Fruit fly (Drosophila melanogaster): ENCODE results near the gene Cht7.
A peak's percentile ranks its signal among the peaks of the same experiment; 100 is the strongest.

The Cht7 gene

dm6 chr3L:3058970-3059883 is 47.5 kb downstream of the Cht7 start (continued):
- TF ChIP-seq caup (GFP tag; optimal IDR thresholded peaks at IDR 0.05; ENCODE audit: severe bottlenecking) = no peak
- TF ChIP-seq CG9437 (GFP tag; optimal IDR thresholded peaks at IDR 0.05) = peak; percentile 21
- peak; percentile 63 for TF ChIP-seq CG10979 (tag; optimal IDR thresholded peaks at IDR 0.05)
- TF ChIP-seq Spps (tag; optimal IDR thresholded peaks at IDR 0.05) = peak; percentile 22
- no peak for TF ChIP-seq Vsx1 (GFP tag; optimal IDR thresholded peaks at IDR 0.05)
- peak; percentile 19 for TF ChIP-seq CG2875 (GFP tag; optimal IDR thresholded peaks at IDR 0.05)
- TF ChIP-seq CG17359 (tag; optimal IDR thresholded peaks at IDR 0.05) = peak; percentile 6
- TF ChIP-seq rib (GFP tag; IDR thresholded peaks at IDR 0.05) = 0 out of 2 replicates have a peak, but pooled peaks have one; percentile 31
- TF ChIP-seq sd (tag; optimal IDR thresholded peaks at IDR 0.05) = peak; percentile 98
- TF ChIP-seq Jarid2 (GFP tag; optimal IDR thresholded peaks at IDR 0.05) = no peak
- TF ChIP-seq CG32532 (GFP tag; IDR thresholded peaks at IDR 0.05) = no peak
- TF ChIP-seq gcm (GFP tag; optimal IDR thresholded peaks at IDR 0.05) = peak; percentile 81
- no peak for TF ChIP-seq slou (GFP tag; optimal IDR thresholded peaks at IDR 0.05)
- no peak for TF ChIP-seq unc-4 (GFP tag; IDR thresholded peaks at IDR 0.05; ENCODE audit: partially characterized antibody)
- peak; percentile 36 for TF ChIP-seq CG12391 (tag; optimal IDR thresholded peaks at IDR 0.05)
- TF ChIP-seq NC2β (GFP tag; optimal IDR thresholded peaks at IDR 0.05) = peak; percentile 8
- TF ChIP-seq Asciz (GFP tag; optimal IDR thresholded peaks at IDR 0.05) = peak; percentile 25
- no peak for TF ChIP-seq CG30020 (tag; optimal IDR thresholded peaks at IDR 0.05)
- no peak for TF ChIP-seq ken (GFP tag; IDR thresholded peaks at IDR 0.05)
- peak; percentile 16 for TF ChIP-seq CG4424 (GFP tag; optimal IDR thresholded peaks at IDR 0.05)
- peak; percentile 53 for TF ChIP-seq phol (tag; optimal IDR thresholded peaks at IDR 0.05)
- TF ChIP-seq CG1529 (GFP tag; optimal IDR thresholded peaks at IDR 0.05) = peak; percentile 46
- TF ChIP-seq CG14710 (tag; optimal IDR thresholded peaks at IDR 0.05) = peak; percentile 30
- TF ChIP-seq CG15696 (tag; optimal IDR thresholded peaks at IDR 0.05) = peak; percentile 47
- peak; percentile 36 for TF ChIP-seq kah (GFP tag; optimal IDR thresholded peaks at IDR 0.05)
- peak; percentile 62 for TF ChIP-seq CG2712 (tag; optimal IDR thresholded peaks at IDR 0.05)
- peak; percentile 22 for TF ChIP-seq CG12659 (GFP tag; optimal IDR thresholded peaks at IDR 0.05)
- TF ChIP-seq Eip74EF (GFP tag; optimal IDR thresholded peaks at IDR 0.05) = no peak
- TF ChIP-seq dmrt99B (tag; optimal IDR thresholded peaks at IDR 0.05) = peak; percentile 50
- TF ChIP-seq Antp (GFP tag; optimal IDR thresholded peaks at IDR 0.05) = no peak
- no peak for TF ChIP-seq Atf3 (GFP tag; optimal IDR thresholded peaks at IDR 0.05)
- TF ChIP-seq Hr51 (GFP tag; optimal IDR thresholded peaks at IDR 0.05) = peak in 1 of 2 experiments; percentile 28
- peak; percentile 35; the same call in 1 of the 3 replicates for TF ChIP-seq dysf (GFP tag; IDR thresholded peaks at IDR 0.05)
- TF ChIP-seq CTCF (GFP tag; optimal IDR thresholded peaks at IDR 0.05) = no peak
- TF ChIP-seq zfh2 (GFP tag; optimal IDR thresholded peaks at IDR 0.05) = no peak
- TF ChIP-seq btn (GFP tag; optimal IDR thresholded peaks at IDR 0.05) = no peak
- TF ChIP-seq Deaf1 (tag; optimal IDR thresholded peaks at IDR 0.05) = peak; percentile 39
- peak; percentile 49 for TF ChIP-seq CG7556 (GFP tag; optimal IDR thresholded peaks at IDR 0.05)
- no peak for TF ChIP-seq hkb (optimal IDR thresholded peaks at IDR 0.05)
- 0 out of 2 replicates have a peak, but pooled peaks have one; percentile 15 for TF ChIP-seq hkb (GFP tag; IDR thresholded peaks at IDR 0.05)
- no peak for TF ChIP-seq gcm2 (GFP tag; optimal IDR thresholded peaks at IDR 0.05)
- peak; percentile 94 for TF ChIP-seq CG15479 (GFP tag; optimal IDR thresholded peaks at IDR 0.05)
- TF ChIP-seq CG18619 (GFP tag; optimal IDR thresholded peaks at IDR 0.05) = no peak
- TF ChIP-seq CG17829 (tag; optimal IDR thresholded peaks at IDR 0.05) = peak; percentile 45
- peak; percentile 13 for TF ChIP-seq CG1233 (GFP tag; optimal IDR thresholded peaks at IDR 0.05)
- TF ChIP-seq HmgZ (tag; optimal IDR thresholded peaks at IDR 0.05) = no peak
- TF ChIP-seq CG12071 (GFP tag; optimal IDR thresholded peaks at IDR 0.05) = no peak
- TF ChIP-seq unpg (GFP tag; optimal IDR thresholded peaks at IDR 0.05) = peak; percentile 40

Measured in whole organism, embryonic.